Worm (Caenorhabditis elegans): ENCODE data around the gene ugt-4.

- TF ChIP-seq T23F11.4 (GFP tag; optimal IDR thresholded peaks at IDR 0.05), result no peak
- TF ChIP-seq pros-1 (tag; optimal IDR thresholded peaks at IDR 0.05), result no peak
- TF ChIP-seq ama-1 (optimal IDR thresholded peaks at IDR 0.05), result no peak
- no peak for TF ChIP-seq unc-42 (tag; optimal IDR thresholded peaks at IDR 0.05)
- TF ChIP-seq unc-86 (tag; optimal IDR thresholded peaks at IDR 0.05), result no peak
Measured at ce11 chrV:12811126-12811525, 16.0 kb upstream of the ugt-4 start, which contains the start of gene ZC443.2.
